Fruit fly (Drosophila melanogaster): ENCODE measurements around the gene CG43439.

- no peak for TF ChIP-seq fd85E (GFP tag; optimal IDR thresholded peaks at IDR 0.05)
- TF ChIP-seq CG4318 (GFP tag; optimal IDR thresholded peaks at IDR 0.05): peak; percentile 66
- TF ChIP-seq CG8632 (GFP tag; optimal IDR thresholded peaks at IDR 0.05): peak; percentile 62
- peak; percentile 22 for TF ChIP-seq CG1621 (tag; optimal IDR thresholded peaks at IDR 0.05)
- peak; percentile 10 for TF ChIP-seq dac (GFP tag; optimal IDR thresholded peaks at IDR 0.05)
Measured at dm6 chr3L:6977391-6977790, 7.0 kb downstream of the CG43439 start.
